Worm (Caenorhabditis elegans): ENCODE data around the gene F41E7.7.

ce11 chrX:10306923-10307322, 672 bp upstream of the F41E7.7 start:
- no peak for TF ChIP-seq dao-5 (tag; optimal IDR thresholded peaks at IDR 0.05)
- TF ChIP-seq W03F9.2 (tag; optimal IDR thresholded peaks at IDR 0.05), result no peak

All from whole organism, L4/young adult.